Fruit fly (Drosophila melanogaster): ENCODE results near the gene CG12231.
A peak's percentile ranks its signal among the peaks of the same experiment; 100 is the strongest.

The CG12231 gene

DNA sequence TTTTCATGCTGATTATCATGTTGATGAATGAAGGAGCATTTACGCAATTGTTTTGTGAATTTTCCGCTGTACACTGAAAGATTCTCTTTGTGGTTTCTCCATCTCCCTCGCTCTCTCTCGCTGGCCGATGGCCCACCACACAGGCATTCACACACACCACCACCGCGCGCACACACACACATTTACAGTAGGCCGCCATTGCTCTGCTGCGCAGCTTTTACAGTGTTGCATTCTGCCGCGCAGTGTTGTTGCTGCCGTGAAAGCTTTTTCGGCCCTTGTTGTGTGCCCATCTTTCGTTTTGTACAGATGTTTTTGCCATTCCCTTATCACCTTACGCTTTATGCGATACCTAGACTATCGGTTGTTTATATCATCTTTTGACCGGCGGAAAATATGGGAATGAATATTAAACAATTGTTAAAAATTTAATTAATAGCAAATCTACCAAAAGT is 34.7 kb downstream of the CG12231 start (continued):
- TF ChIP-seq chinmo (GFP tag; IDR thresholded peaks at IDR 0.05; ENCODE audit: partially characterized antibody) (peak; percentile 97), Tbp (GFP tag; optimal IDR thresholded peaks at IDR 0.05) (no peak), vvl (GFP tag; IDR thresholded peaks at IDR 0.05) (peak; percentile 57), CG16815 (GFP tag; optimal IDR thresholded peaks at IDR 0.05) (no peak), CG7963 (GFP tag; IDR thresholded peaks at IDR 0.05; ENCODE audit: partially characterized antibody) (peak; percentile 30; the same call in 1 of the 3 replicates), unpg (GFP tag; optimal IDR thresholded peaks at IDR 0.05) (no peak), Usf (GFP tag; optimal IDR thresholded peaks at IDR 0.05) (no peak), phol (tag; optimal IDR thresholded peaks at IDR 0.05) (peak; percentile 97), HLH3B (GFP tag; IDR thresholded peaks at IDR 0.05) (no peak), CG2889 (GFP tag; IDR thresholded peaks at IDR 0.05) (no peak), CG6791 (GFP tag; IDR thresholded peaks at IDR 0.05; ENCODE audit: partially characterized antibody) (peak; percentile 74), HmgD (GFP tag; optimal IDR thresholded peaks at IDR 0.05) (peak; percentile 26), al (GFP tag; IDR thresholded peaks at IDR 0.05) (no peak), CG15514 (GFP tag; optimal IDR thresholded peaks at IDR 0.05) (peak; percentile 81), lab (GFP tag; optimal IDR thresholded peaks at IDR 0.05) (peak; percentile 40), H15 (GFP tag; IDR thresholded peaks at IDR 0.05) (no peak), jumu (GFP tag; optimal IDR thresholded peaks at IDR 0.05) (no peak), dysf (GFP tag; IDR thresholded peaks at IDR 0.05) (no peak), Oli (tag; optimal IDR thresholded peaks at IDR 0.05) (no peak), CG12155 (GFP tag; optimal IDR thresholded peaks at IDR 0.05) (no peak), Ssrp (tag; optimal IDR thresholded peaks at IDR 0.05) (no peak), Xbp1 (GFP tag; optimal IDR thresholded peaks at IDR 0.05) (no peak), crol (GFP tag; IDR thresholded peaks at IDR 0.05) (no peak; the same call in 1 of the 2 replicates), Dfd (GFP tag; optimal IDR thresholded peaks at IDR 0.05) (no peak), gro (GFP tag; optimal IDR thresholded peaks at IDR 0.05) (peak; percentile 26), CG13424 (tag; optimal IDR thresholded peaks at IDR 0.05) (no peak), Lhr (GFP tag; optimal IDR thresholded peaks at IDR 0.05) (peak; percentile 31), ab (GFP tag; optimal IDR thresholded peaks at IDR 0.05) (no peak), CG4730 (GFP tag; IDR thresholded peaks at IDR 0.05) (no peak), fu2 (GFP tag; optimal IDR thresholded peaks at IDR 0.05) (no peak), CG7839 (tag; optimal IDR thresholded peaks at IDR 0.05) (no peak), Blimp-1 (GFP tag; optimal IDR thresholded peaks at IDR 0.05) (no peak), sisA (GFP tag; IDR thresholded peaks at IDR 0.05) (no peak), CG3065 (GFP tag; optimal IDR thresholded peaks at IDR 0.05) (no peak), ham (GFP tag; IDR thresholded peaks at IDR 0.05) (no peak), ro (GFP tag; IDR thresholded peaks at IDR 0.05) (no peak), CG32767 (GFP tag; IDR thresholded peaks at IDR 0.05) (peak; percentile 27; the same call in 1 of the 2 replicates), BEAF-32 (GFP tag; optimal IDR thresholded peaks at IDR 0.05) (peak; percentile 76), pita (GFP tag; optimal IDR thresholded peaks at IDR 0.05) (no peak), Dbx (GFP tag; IDR thresholded peaks at IDR 0.05) (peak; percentile 35; the same call in 2 of the 3 replicates), fd96Cb (tag; optimal IDR thresholded peaks at IDR 0.05) (no peak), Abd-B (GFP tag; optimal IDR thresholded peaks at IDR 0.05) (no peak), CG10366 (GFP tag; IDR thresholded peaks at IDR 0.05) (no peak), CG34224 (GFP tag; IDR thresholded peaks at IDR 0.05; ENCODE audit: partially characterized antibody) (peak; percentile 76), chn (GFP tag; optimal IDR thresholded peaks at IDR 0.05) (peak; percentile 19), CG8281 (tag; optimal IDR thresholded peaks at IDR 0.05) (no peak), CG11456 (GFP tag; IDR thresholded peaks at IDR 0.05) (peak; percentile 48; the same call in 1 of the 3 replicates), slou (GFP tag; optimal IDR thresholded peaks at IDR 0.05) (no peak), Fer1 (GFP tag; optimal IDR thresholded peaks at IDR 0.05) (peak; percentile 37), usp (GFP tag; optimal IDR thresholded peaks at IDR 0.05) (no peak), bsh (GFP tag; optimal IDR thresholded peaks at IDR 0.05) (peak in 1 of 2 experiments; percentile 4)
